Worm (Caenorhabditis elegans) whole organism, midembryonic: ENCODE results near the gene srh-149.
"Not testable (repeated sequence)": the region's sequence is repeated elsewhere in the genome, so short reads cannot be mapped to it uniquely, and the experiment has no call there.

Experiments
- T22C8.4 ChIP-seq: fragments of 200-800 bp; sonication (Bioruptor generic); IDR thresholded peaks from 2 replicates; pipeline ENCODE4 v1.3.6; 2022; ENCODE audit warnings: missing genetic modification characterization, missing compliant biosample characterization
- cog-1 ChIP-seq: sonication (generic microtip); optimal IDR thresholded peaks from 2 replicates; lab custom pipeline; 2016; ENCODE audit warnings: missing genetic modification characterization, missing compliant biosample characterization
- flt-1 ChIP-seq: fragments of 200-800 bp; sonication (Bioruptor generic); IDR thresholded peaks from 2 replicates; pipeline ENCODE4 v1.3.6; 2022; ENCODE audit warnings: missing genetic modification characterization, missing compliant biosample characterization
- klf-2 ChIP-seq: fragments of 200-800 bp; sonication (Bioruptor generic); conservative IDR thresholded peaks from 2 replicates; pipeline ENCODE4 v1.3.6; 2022; ENCODE audit warnings: missing genetic modification reagents, missing genetic modification characterization, missing compliant biosample characterization
- med-1 ChIP-seq: sonication (generic microtip); optimal IDR thresholded peaks from 2 replicates; lab custom pipeline; 2017; ENCODE audit warnings: missing genetic modification characterization, mild to moderate bottlenecking, missing compliant biosample characterization, antibody characterized with exemption, missing genetic modification reagents; ENCODE audit not compliant: insufficient read depth
- ref-1 ChIP-seq: fragments of 200-800 bp; sonication (Bioruptor generic); conservative IDR thresholded peaks from 2 replicates; pipeline ENCODE4 v1.3.6; 2022; ENCODE audit warnings: missing genetic modification reagents, missing genetic modification characterization, missing compliant biosample characterization
- tab-1 ChIP-seq: fragments of 200-800 bp; sonication (Bioruptor generic); IDR thresholded peaks from 2 replicates; pipeline ENCODE4 v1.3.6; 2022; ENCODE audit warnings: missing genetic modification characterization, missing compliant biosample characterization
- ztf-23 ChIP-seq: fragments of 200-800 bp; sonication (Bioruptor generic); IDR thresholded peaks from 2 replicates; pipeline ENCODE4 v1.3.6; 2022; ENCODE audit warnings: missing genetic modification reagents, missing genetic modification characterization, missing compliant biosample characterization
- ztf-29 ChIP-seq: fragments of 200-800 bp; sonication (Bioruptor generic); IDR thresholded peaks from 2 replicates; pipeline ENCODE4 v1.3.6; 2022; ENCODE audit warnings: missing genetic modification reagents, missing genetic modification characterization, missing compliant biosample characterization

Gene srh-149

ce11 chrV:15810446-15810845, 30.5 kb downstream of the srh-149 start, which contains the start of gene F54B8.1:
F54B8.1 (plus strand) TSS chrV:15810746.
- TF ChIP-seq cog-1 (tag; lab: Kevin White, UChicago) (no peak), tab-1 (no peak), flt-1 (GFP tag; lab: Robert Waterston, UW) (no peak), T22C8.4 (GFP tag; lab: Robert Waterston, UW) (no peak), ref-1 (GFP tag; lab: Robert Waterston, UW) (no peak), med-1 (GFP tag; lab: Kevin White, UChicago) (no peak), ztf-23 (GFP tag; lab: Robert Waterston, UW) (no peak), klf-2 (GFP tag; lab: Robert Waterston, UW) (no peak), ztf-29 (GFP tag; lab: Robert Waterston, UW) (no peak)

ce11 chrV:15809543-15809942, 31.5 kb downstream of the srh-149 start, which contains the start of gene srsx-36:
srsx-36 (minus strand) TSS chrV:15809643.
- TF ChIP-seq T22C8.4 (GFP tag; lab: Robert Waterston, UW), result no peak
- TF ChIP-seq tab-1, result no peak
- TF ChIP-seq med-1 (GFP tag; lab: Kevin White, UChicago), result no peak
- no peak for TF ChIP-seq ztf-23 (GFP tag; lab: Robert Waterston, UW)
- no peak for TF ChIP-seq ztf-29 (GFP tag; lab: Robert Waterston, UW)

ce11 chrV:15807420-15807819, 33.6 kb downstream of the srh-149 start, which contains the start of gene srsx-38:
srsx-38 (minus strand) TSS chrV:15807520.
- not testable (repeated sequence) for TF ChIP-seq tab-1; ztf-23 (GFP tag; lab: Robert Waterston, UW); klf-2 (GFP tag; lab: Robert Waterston, UW)

ce11 chrV:15803748-15804147, 37.2 kb downstream of the srh-149 start, which contains the start of gene T26E4.18:
T26E4.18 (minus strand) TSS chrV:15803848.
- not testable (repeated sequence) for TF ChIP-seq med-1 (GFP tag; lab: Kevin White, UChicago); flt-1 (GFP tag; lab: Robert Waterston, UW); cog-1 (tag; lab: Kevin White, UChicago)

- TF ChIP-seq tab-1; ref-1 (GFP tag; lab: Robert Waterston, UW); med-1 (GFP tag; lab: Kevin White, UChicago): not testable (repeated sequence)
Observed at ce11 chrV:15803079-15803478, 37.9 kb downstream of the srh-149 start, which contains the start of gene srd-27. srd-27 (plus strand) TSS chrV:15803379.

- not testable (repeated sequence) for TF ChIP-seq flt-1 (GFP tag; lab: Robert Waterston, UW); tab-1; ztf-29 (GFP tag; lab: Robert Waterston, UW)
Observed at ce11 chrV:15802623-15803022, 38.4 kb downstream of the srh-149 start, which contains the start of gene T26E4.9. T26E4.9 (minus strand) TSS chrV:15802723.

- TF ChIP-seq ref-1 (GFP tag; lab: Robert Waterston, UW) (no peak), cog-1 (tag; lab: Kevin White, UChicago) (no peak), klf-2 (GFP tag; lab: Robert Waterston, UW) (no peak), T22C8.4 (GFP tag; lab: Robert Waterston, UW) (no peak), med-1 (GFP tag; lab: Kevin White, UChicago) (no peak), ztf-23 (GFP tag; lab: Robert Waterston, UW) (no peak), ztf-29 (GFP tag; lab: Robert Waterston, UW) (no peak), flt-1 (GFP tag; lab: Robert Waterston, UW) (no peak), tab-1 (no peak)
Observed at ce11 chrV:15798108-15798507, 42.9 kb downstream of the srh-149 start, which contains the start of gene T26E4.10. T26E4.10 (minus strand) TSS chrV:15798208.

- TF ChIP-seq ztf-29 (GFP tag; lab: Robert Waterston, UW) (no peak), tab-1 (no peak)
Observed at ce11 chrV:15796087-15796486, 44.9 kb downstream of the srh-149 start, which contains the start of gene nhr-223. nhr-223 (plus strand) TSS chrV:15796387.

- no peak for TF ChIP-seq ztf-29 (GFP tag; lab: Robert Waterston, UW)
- TF ChIP-seq ref-1 (GFP tag; lab: Robert Waterston, UW), result no peak
- TF ChIP-seq med-1 (GFP tag; lab: Kevin White, UChicago), result no peak
- no peak for TF ChIP-seq flt-1 (GFP tag; lab: Robert Waterston, UW)
- no peak for TF ChIP-seq T22C8.4 (GFP tag; lab: Robert Waterston, UW)
- no peak for TF ChIP-seq ztf-23 (GFP tag; lab: Robert Waterston, UW)
- no peak for TF ChIP-seq tab-1
- no peak for TF ChIP-seq cog-1 (tag; lab: Kevin White, UChicago)
- no peak for TF ChIP-seq klf-2 (GFP tag; lab: Robert Waterston, UW)
Observed at ce11 chrV:15793270-15793669, 47.7 kb downstream of the srh-149 start, which contains the start of gene T26E4.7. T26E4.7 (plus strand) TSS chrV:15793570.

ce11 chrV:15792409-15792808, 48.6 kb downstream of the srh-149 start, which contains the start of gene T26E4.4:
T26E4.4 (minus strand) TSS chrV:15792509.
- TF ChIP-seq ztf-23 (GFP tag; lab: Robert Waterston, UW) (no peak), tab-1 (no peak), cog-1 (tag; lab: Kevin White, UChicago) (no peak), klf-2 (GFP tag; lab: Robert Waterston, UW) (no peak), ztf-29 (GFP tag; lab: Robert Waterston, UW) (no peak), ref-1 (GFP tag; lab: Robert Waterston, UW) (no peak), med-1 (GFP tag; lab: Kevin White, UChicago) (no peak), T22C8.4 (GFP tag; lab: Robert Waterston, UW) (no peak)
